Fruit fly (Drosophila melanogaster): ENCODE results near the gene Yod1.

Yod1 gene

dm6 chr3L:5132966-5133365 lies 705 bp upstream of the Yod1 start, which contains the start of gene CG15213:
Gene CG15213, minus strand, starts transcription at chr3L:5133220.
- TF ChIP-seq CG6854 (GFP tag; optimal IDR thresholded peaks at IDR 0.05): no peak
- peak; percentile 2 for TF ChIP-seq Eip78C (GFP tag)
- no peak for TF ChIP-seq Gug (GFP tag; IDR thresholded peaks at IDR 0.05)
- peak; percentile 13 to 47 for TF ChIP-seq ss (GFP tag; optimal IDR thresholded peaks at IDR 0.05)
- TF ChIP-seq CG6163 (GFP tag; IDR thresholded peaks at IDR 0.05): 0 out of 3 replicates have a peak, but pooled peaks have one; percentile 16

- TF ChIP-seq Sox14 (GFP tag; optimal IDR thresholded peaks at IDR 0.05) (peak; percentile 34), net (GFP tag; optimal IDR thresholded peaks at IDR 0.05) (no peak), Hr39 (GFP tag; optimal IDR thresholded peaks at IDR 0.05) (no peak), lz (GFP tag; optimal IDR thresholded peaks at IDR 0.05) (no peak), vri (GFP tag; optimal IDR thresholded peaks at IDR 0.05) (no peak), Blimp-1 (GFP tag; optimal IDR thresholded peaks at IDR 0.05) (no peak), fkh (GFP tag; optimal IDR thresholded peaks at IDR 0.05) (peak; percentile 81), Ets96B (tag; optimal IDR thresholded peaks at IDR 0.05) (no peak), CG16779 (tag; optimal IDR thresholded peaks at IDR 0.05) (no peak), CG15336 (GFP tag; IDR thresholded peaks at IDR 0.05) (no peak), svp (GFP tag) (peak; percentile 56), achi (GFP tag; optimal IDR thresholded peaks at IDR 0.05) (no peak), Eip78C (GFP tag) (peak; percentile 64), dac (GFP tag; optimal IDR thresholded peaks at IDR 0.05) (no peak)
Measured at dm6 chr3L:5136123-5136522, 2.5 kb downstream of the Yod1 start, which contains the start of the genes CG10674 and CG4611. Gene CG10674, minus strand, starts transcription at chr3L:5136292. Gene CG4611, plus strand, starts transcription at chr3L:5136376.

- TF ChIP-seq ss (GFP tag; optimal IDR thresholded peaks at IDR 0.05) (peak; percentile 82 to 99), net (GFP tag; optimal IDR thresholded peaks at IDR 0.05) (peak; percentile 100), Smox (GFP tag; optimal IDR thresholded peaks at IDR 0.05) (peak; percentile 100), CG6792 (GFP tag; optimal IDR thresholded peaks at IDR 0.05) (peak; percentile 100), CG6163 (GFP tag; IDR thresholded peaks at IDR 0.05) (peak; percentile 100), Sox102F (GFP tag; optimal IDR thresholded peaks at IDR 0.05) (peak; percentile 100), OdsH (GFP tag; optimal IDR thresholded peaks at IDR 0.05) (peak; percentile 100), Blimp-1 (GFP tag; optimal IDR thresholded peaks at IDR 0.05) (peak; percentile 98), CG11902 (GFP tag; optimal IDR thresholded peaks at IDR 0.05) (peak; percentile 100), Eip93F (GFP tag; optimal IDR thresholded peaks at IDR 0.05) (peak; percentile 99), Hr4 (GFP tag; optimal IDR thresholded peaks at IDR 0.05) (peak; percentile 100), CG32006 (GFP tag; optimal IDR thresholded peaks at IDR 0.05) (peak; percentile 100), salr (GFP tag; optimal IDR thresholded peaks at IDR 0.05) (peak; percentile 100), CG1621 (tag; optimal IDR thresholded peaks at IDR 0.05) (peak; percentile 99), topi (GFP tag; optimal IDR thresholded peaks at IDR 0.05) (peak; percentile 100), CG9139 (GFP tag; optimal IDR thresholded peaks at IDR 0.05) (peak; percentile 99), lz (GFP tag; optimal IDR thresholded peaks at IDR 0.05) (peak; percentile 100), CG6808 (GFP tag; optimal IDR thresholded peaks at IDR 0.05) (peak; percentile 99), spab (GFP tag; optimal IDR thresholded peaks at IDR 0.05) (peak; percentile 100), Hr38 (GFP tag; optimal IDR thresholded peaks at IDR 0.05) (peak; percentile 99), Met (GFP tag; optimal IDR thresholded peaks at IDR 0.05) (peak; percentile 100), CG34406 (GFP tag; optimal IDR thresholded peaks at IDR 0.05) (peak; percentile 100), eg (GFP tag; IDR thresholded peaks at IDR 0.05) (peak; percentile 100), CG3032 (tag; optimal IDR thresholded peaks at IDR 0.05) (peak; percentile 100), dsx (GFP tag; optimal IDR thresholded peaks at IDR 0.05; ENCODE audit: poor library complexity, severe bottlenecking) (peak; percentile 99), CG4318 (GFP tag; optimal IDR thresholded peaks at IDR 0.05) (peak; percentile 100), CG8119 (GFP tag; IDR thresholded peaks at IDR 0.05) (peak; percentile 99), fd85E (GFP tag; optimal IDR thresholded peaks at IDR 0.05) (peak; percentile 98), Ets96B (tag; optimal IDR thresholded peaks at IDR 0.05) (peak; percentile 100), CG6276 (GFP tag; optimal IDR thresholded peaks at IDR 0.05) (peak; percentile 99), esn (GFP tag; optimal IDR thresholded peaks at IDR 0.05) (peak; percentile 100), CG11762 (GFP tag; optimal IDR thresholded peaks at IDR 0.05; ENCODE audit: insufficient read depth) (peak; percentile 100), CG3919 (GFP tag; optimal IDR thresholded peaks at IDR 0.05) (peak; percentile 100), CG8319 (GFP tag; optimal IDR thresholded peaks at IDR 0.05) (peak; percentile 100), Hr39 (GFP tag; optimal IDR thresholded peaks at IDR 0.05) (peak; percentile 100), vri (GFP tag; optimal IDR thresholded peaks at IDR 0.05) (peak; percentile 99), CG16779 (tag; optimal IDR thresholded peaks at IDR 0.05) (peak; percentile 99), Gug (GFP tag; IDR thresholded peaks at IDR 0.05) (peak; percentile 100), dac (GFP tag; optimal IDR thresholded peaks at IDR 0.05) (peak; percentile 100)
Measured at dm6 chr3L:5139312-5139711, 5.6 kb downstream of the Yod1 start, which contains the start of the genes Tcs5 and CHMP2B. Gene Tcs5, minus strand, starts transcription at chr3L:5139395. Gene CHMP2B, plus strand, starts transcription at chr3L:5139619.
